Fruit fly (Drosophila melanogaster): Measurements from ENCODE around the gene Zip71B.

The Zip71B gene

DNA sequence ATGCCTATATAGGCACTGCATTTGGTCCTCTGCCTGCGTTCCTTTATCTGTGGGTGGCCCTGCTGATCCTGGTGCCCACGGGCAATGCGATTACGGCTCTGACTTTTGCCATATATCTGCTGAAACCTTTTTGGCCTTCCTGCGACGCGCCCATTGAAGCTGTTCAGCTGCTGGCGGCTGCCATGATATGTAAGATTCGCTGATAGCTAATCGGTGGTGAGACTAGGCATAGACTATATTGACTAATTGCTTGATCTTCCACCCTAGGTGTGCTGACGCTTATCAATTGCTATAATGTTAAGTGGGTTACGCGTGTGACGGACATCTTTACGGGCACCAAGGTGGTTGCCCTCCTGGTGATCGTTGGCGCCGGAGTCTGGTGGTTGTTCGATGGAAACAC is 2.2 kb upstream of the Zip71B start:
- peak; percentile 23 for TF ChIP-seq sug (tag; optimal IDR thresholded peaks at IDR 0.05)
- no peak for TF ChIP-seq Hmr (GFP tag; optimal IDR thresholded peaks at IDR 0.05)
- peak; percentile 74 for TF ChIP-seq CG15479 (GFP tag; optimal IDR thresholded peaks at IDR 0.05)
- TF ChIP-seq tll (GFP tag; optimal IDR thresholded peaks at IDR 0.05): peak in 1 of 2 experiments; percentile 2
- TF ChIP-seq zen (tag; optimal IDR thresholded peaks at IDR 0.05): peak; percentile 91

DNA sequence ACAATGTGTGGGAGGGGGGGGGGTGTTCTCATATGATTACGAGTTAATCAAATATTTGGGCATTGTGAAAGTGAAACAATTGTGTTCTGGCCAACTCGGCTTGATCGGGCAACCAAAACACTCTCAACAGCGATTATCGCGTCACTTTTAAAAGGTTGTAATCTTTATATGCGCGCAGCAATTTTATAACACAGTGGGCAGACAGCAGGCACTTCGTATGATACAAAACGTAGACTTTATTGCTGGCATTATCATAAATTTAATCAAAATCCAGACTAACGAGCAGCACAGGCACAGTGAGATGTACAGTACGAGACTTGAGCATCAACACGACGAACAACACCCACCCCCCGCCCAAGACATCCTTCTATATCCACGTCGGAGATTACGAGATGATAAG is 718 bp downstream of the Zip71B start:
- peak; percentile 20 for TF ChIP-seq Meics (GFP tag; optimal IDR thresholded peaks at IDR 0.05)
- TF ChIP-seq CG10543 (GFP tag; optimal IDR thresholded peaks at IDR 0.05): peak; percentile 26
- peak; percentile 57 for TF ChIP-seq Med (GFP tag)
- TF ChIP-seq zfh2 (GFP tag; optimal IDR thresholded peaks at IDR 0.05): no peak
- TF ChIP-seq BtbVII (GFP tag; optimal IDR thresholded peaks at IDR 0.05): peak; percentile 50
- no peak for TF ChIP-seq CG13624 (GFP tag; optimal IDR thresholded peaks at IDR 0.05)
- peak; percentile 16 for TF ChIP-seq fd64A (GFP tag; optimal IDR thresholded peaks at IDR 0.05)
- TF ChIP-seq CG9817 (tag; optimal IDR thresholded peaks at IDR 0.05): no peak
- peak; percentile 24 for TF ChIP-seq CG3281 (GFP tag; optimal IDR thresholded peaks at IDR 0.05)
- peak; percentile 28 for TF ChIP-seq CG34376 (GFP tag; optimal IDR thresholded peaks at IDR 0.05)
- TF ChIP-seq PHDP (tag; optimal IDR thresholded peaks at IDR 0.05): peak; percentile 34
- peak; percentile 20 for TF ChIP-seq HmgZ (tag; optimal IDR thresholded peaks at IDR 0.05)
- TF ChIP-seq exex (tag; optimal IDR thresholded peaks at IDR 0.05): peak; percentile 6
- peak; percentile 0 for TF ChIP-seq ATbp (GFP tag; optimal IDR thresholded peaks at IDR 0.05)
- peak; percentile 64 for TF ChIP-seq CG13894 (tag; optimal IDR thresholded peaks at IDR 0.05)
- TF ChIP-seq CG1603 (tag; optimal IDR thresholded peaks at IDR 0.05): no peak
- TF ChIP-seq chif (GFP tag; optimal IDR thresholded peaks at IDR 0.05): no peak
- peak; percentile 46 for TF ChIP-seq CG2678 (tag; optimal IDR thresholded peaks at IDR 0.05)
- peak; percentile 59 for TF ChIP-seq CG13296 (GFP tag; optimal IDR thresholded peaks at IDR 0.05)
- TF ChIP-seq B-H2 (GFP tag; optimal IDR thresholded peaks at IDR 0.05): peak; percentile 6
- peak; percentile 35 for TF ChIP-seq sug (tag; optimal IDR thresholded peaks at IDR 0.05)
- no peak for TF ChIP-seq CG17829 (tag; optimal IDR thresholded peaks at IDR 0.05)
- no peak for TF ChIP-seq CG4282 (GFP tag; optimal IDR thresholded peaks at IDR 0.05)
- TF ChIP-seq lab (GFP tag; optimal IDR thresholded peaks at IDR 0.05): peak; percentile 33

DNA sequence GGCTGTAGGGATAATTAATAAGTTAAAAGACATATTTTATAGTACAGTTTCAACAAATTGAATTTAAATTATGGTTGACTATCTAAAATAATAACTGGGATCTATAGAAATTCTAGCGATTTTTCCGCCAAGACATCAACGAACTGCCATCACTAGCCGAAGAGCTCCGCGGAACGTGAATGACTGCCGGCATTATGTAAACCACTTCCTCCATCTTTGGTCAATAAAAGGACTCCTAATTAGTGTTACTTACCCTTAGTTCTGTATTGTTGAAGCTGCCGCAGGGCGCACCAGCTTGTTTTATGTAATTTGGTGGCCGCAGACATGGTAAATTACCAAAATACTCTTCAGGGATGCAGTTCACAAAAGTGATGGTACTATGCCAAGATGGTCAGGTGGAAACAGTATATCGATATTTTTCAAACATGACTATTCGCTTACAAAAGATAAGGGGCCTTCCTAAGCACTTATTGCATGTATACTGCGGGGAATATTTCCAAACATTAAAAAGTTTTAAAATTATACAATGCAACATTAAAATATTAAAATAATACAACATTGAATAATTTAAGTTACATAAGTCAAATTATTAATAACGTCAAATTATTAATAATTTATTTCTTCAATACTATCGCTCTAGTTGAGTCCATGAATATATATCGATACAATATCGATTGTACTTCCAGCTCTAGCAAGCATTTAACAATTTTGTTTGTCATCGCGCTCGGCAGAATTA is 7.4 kb downstream of the Zip71B start, which contains the start of the genes mRpL39 and Prosbeta2:
Gene mRpL39, minus strand, starts transcription at position 383 of the 736 bp plus-strand sequence.
Gene Prosbeta2, plus strand, starts transcription at position 668 of the 736 bp plus-strand sequence.
- TF ChIP-seq Fer3 (tag; optimal IDR thresholded peaks at IDR 0.05): no peak
- TF ChIP-seq Usf (GFP tag; optimal IDR thresholded peaks at IDR 0.05): no peak
- TF ChIP-seq lilli (GFP tag; optimal IDR thresholded peaks at IDR 0.05): no peak
- TF ChIP-seq CG6272 (GFP tag; IDR thresholded peaks at IDR 0.05): peak; percentile 85
- peak; percentile 32 for TF ChIP-seq tap (tag; optimal IDR thresholded peaks at IDR 0.05)
- TF ChIP-seq Six4 (GFP tag; optimal IDR thresholded peaks at IDR 0.05): peak; percentile 60
- no peak for TF ChIP-seq CG15479 (GFP tag; optimal IDR thresholded peaks at IDR 0.05)
- peak; percentile 33 for TF ChIP-seq MESR4 (GFP tag; optimal IDR thresholded peaks at IDR 0.05)
- TF ChIP-seq bcd (GFP tag; optimal IDR thresholded peaks at IDR 0.05): peak; percentile 44
- no peak for TF ChIP-seq CG2678 (tag; optimal IDR thresholded peaks at IDR 0.05)
- TF ChIP-seq CG12071 (GFP tag; optimal IDR thresholded peaks at IDR 0.05): no peak
- no peak for TF ChIP-seq Neu2 (GFP tag; optimal IDR thresholded peaks at IDR 0.05; ENCODE audit: borderline replicate concordance)
- TF ChIP-seq Ada2b (GFP tag; IDR thresholded peaks at IDR 0.05): peak; percentile 56
- TF ChIP-seq dmrt99B (tag; optimal IDR thresholded peaks at IDR 0.05): peak; percentile 70
- peak; percentile 92 for TF ChIP-seq ssp (GFP tag; IDR thresholded peaks at IDR 0.05)
- TF ChIP-seq pita (GFP tag; optimal IDR thresholded peaks at IDR 0.05): no peak
- TF ChIP-seq nau (GFP tag; optimal IDR thresholded peaks at IDR 0.05): no peak
- TF ChIP-seq CG16863 (GFP tag; optimal IDR thresholded peaks at IDR 0.05): no peak
- TF ChIP-seq CG30403 (GFP tag; optimal IDR thresholded peaks at IDR 0.05): peak; percentile 67
- TF ChIP-seq repo (GFP tag; optimal IDR thresholded peaks at IDR 0.05): no peak
- TF ChIP-seq Spps (tag; optimal IDR thresholded peaks at IDR 0.05): no peak
